Worm (Caenorhabditis elegans) whole organism, late embryonic: ENCODE data around the gene R05G6.1.

Source experiments
- K09A11.1 ChIP-seq: sonication (generic microtip); optimal IDR thresholded peaks from 2 replicates; lab custom pipeline; 2017; ENCODE audit warnings: antibody characterized with exemption, mild to moderate bottlenecking, missing genetic modification characterization, missing compliant biosample characterization; ENCODE audit not compliant: insufficient read depth
- T23F11.4 ChIP-seq: fragments of 200-800 bp; sonication (Bioruptor generic); optimal IDR thresholded peaks from 2 replicates; lab custom pipeline; 2018; ENCODE audit warnings: mild to moderate bottlenecking, missing genetic modification characterization, missing compliant biosample characterization
- ceh-14 ChIP-seq: sonication (generic microtip); optimal IDR thresholded peaks from 2 replicates; lab custom pipeline; 2016; ENCODE audit warnings: missing genotype, missing genetic modification characterization, missing compliant biosample characterization
- ceh-18 ChIP-seq: sonication (generic microtip); optimal IDR thresholded peaks from 2 replicates; lab custom pipeline; 2016; ENCODE audit warnings: missing genetic modification characterization, missing compliant biosample characterization
- ceh-19 ChIP-seq: fragments of 200-800 bp; sonication (Bioruptor generic); optimal IDR thresholded peaks from 2 replicates; lab custom pipeline; 2018; ENCODE audit warnings: mild to moderate bottlenecking, missing genetic modification characterization, missing compliant biosample characterization
- ceh-2 ChIP-seq: sonication (generic microtip); optimal IDR thresholded peaks from 2 replicates; lab custom pipeline; 2016; ENCODE audit warnings: missing genotype, missing genetic modification characterization, missing compliant biosample characterization
- ceh-22 ChIP-seq: sonication (generic microtip); optimal IDR thresholded peaks from 2 replicates; lab custom pipeline; 2017; ENCODE audit warnings: missing biosample characterization, missing genetic modification characterization
- ceh-31 ChIP-seq: sonication (generic microtip); optimal IDR thresholded peaks from 2 replicates; lab custom pipeline; 2016; ENCODE audit warnings: missing genetic modification characterization, missing compliant biosample characterization
- ceh-34 ChIP-seq: sonication (generic microtip); optimal IDR thresholded peaks from 2 replicates; lab custom pipeline; 2016; ENCODE audit warnings: mild to moderate bottlenecking, missing genetic modification characterization, missing compliant biosample characterization
- ceh-45 ChIP-seq: fragments of 200-800 bp; sonication (Bioruptor generic); IDR thresholded peaks from 2 replicates; pipeline ENCODE4 v1.3.6; 2022; ENCODE audit warnings: missing genetic modification reagents, missing genetic modification characterization, missing compliant biosample characterization
- ceh-48 ChIP-seq: sonication (generic microtip); optimal IDR thresholded peaks from 2 replicates; lab custom pipeline; 2016; ENCODE audit warnings: missing genetic modification characterization, inconsistent platforms, missing compliant biosample characterization
- dve-1 ChIP-seq: sonication (generic microtip); optimal IDR thresholded peaks from 2 replicates; lab custom pipeline; 2017; ENCODE audit warnings: antibody characterized with exemption, mild to moderate bottlenecking, missing genetic modification characterization, missing compliant biosample characterization
- eyg-1 ChIP-seq: sonication (generic microtip); optimal IDR thresholded peaks from 2 replicates; lab custom pipeline; 2016; ENCODE audit warnings: missing genotype, missing genetic modification characterization, missing compliant biosample characterization
- fax-1 ChIP-seq: sonication (generic microtip); optimal IDR thresholded peaks from 2 replicates; lab custom pipeline; 2016; ENCODE audit warnings: missing genotype, missing genetic modification characterization, missing compliant biosample characterization
- hlh-15 ChIP-seq: sonication (generic microtip); optimal IDR thresholded peaks from 2 replicates; lab custom pipeline; 2016; ENCODE audit warnings: missing genetic modification characterization, missing compliant biosample characterization
- hlh-30 ChIP-seq: sonication (generic microtip); optimal IDR thresholded peaks from 2 replicates; lab custom pipeline; 2017; ENCODE audit warnings: antibody characterized with exemption, missing genetic modification characterization, missing compliant biosample characterization; ENCODE audit not compliant: insufficient read depth
- hlh-8 ChIP-seq: sonication (generic microtip); optimal IDR thresholded peaks from 2 replicates; lab custom pipeline; 2016; ENCODE audit warnings: missing genotype, missing genetic modification characterization, missing compliant biosample characterization
- lin-11 ChIP-seq: fragments of 200-800 bp; sonication (Bioruptor generic); optimal IDR thresholded peaks from 2 replicates; lab custom pipeline; 2018; ENCODE audit warnings: mild to moderate bottlenecking, missing genetic modification characterization, missing compliant biosample characterization
- mec-3 ChIP-seq: sonication (generic microtip); optimal IDR thresholded peaks from 2 replicates; lab custom pipeline; 2016; ENCODE audit warnings: borderline replicate concordance, missing genetic modification characterization, missing compliant biosample characterization
- nfya-1 ChIP-seq: sonication (generic microtip); optimal IDR thresholded peaks from 2 replicates; lab custom pipeline; 2017; ENCODE audit warnings: missing genetic modification characterization, mild to moderate bottlenecking, missing compliant biosample characterization, antibody characterized with exemption, moderate library complexity
- nhr-11 ChIP-seq: fragments of 150-350 bp; optimal IDR thresholded peaks from 2 replicates; lab custom pipeline; 2014; ENCODE audit warnings: missing biosample characterization, missing genetic modification characterization
- npax-4 ChIP-seq: sonication (generic microtip); optimal IDR thresholded peaks from 2 replicates; lab custom pipeline; 2016; ENCODE audit warnings: missing genetic modification characterization, missing compliant biosample characterization
- odd-2 ChIP-seq: sonication (generic microtip); optimal IDR thresholded peaks from 2 replicates; lab custom pipeline; 2017; ENCODE audit warnings: antibody characterized with exemption, mild to moderate bottlenecking, missing genetic modification characterization, missing compliant biosample characterization
- pqm-1 ChIP-seq: sonication (generic microtip); optimal IDR thresholded peaks from 2 replicates; lab custom pipeline; 2016; ENCODE audit warnings: missing genetic modification characterization, missing compliant biosample characterization
- ref-2 ChIP-seq: sonication (generic microtip); optimal IDR thresholded peaks from 2 replicates; lab custom pipeline; 2016; ENCODE audit warnings: missing genetic modification characterization, missing compliant biosample characterization
- sox-2 ChIP-seq: fragments of 200-800 bp; sonication (Bioruptor generic); IDR thresholded peaks from 2 replicates; pipeline ENCODE4 v1.3.6; 2022; ENCODE audit warnings: missing genetic modification reagents, missing genetic modification characterization, missing compliant biosample characterization
- tbx-2 ChIP-seq: sonication (generic microtip); optimal IDR thresholded peaks from 2 replicates; lab custom pipeline; 2016; ENCODE audit warnings: missing genetic modification characterization, missing compliant biosample characterization
- unc-42 ChIP-seq: sonication (generic microtip); optimal IDR thresholded peaks from 2 replicates; lab custom pipeline; 2016; ENCODE audit warnings: missing genotype, missing genetic modification characterization, missing compliant biosample characterization

Gene R05G6.1

DNA sequence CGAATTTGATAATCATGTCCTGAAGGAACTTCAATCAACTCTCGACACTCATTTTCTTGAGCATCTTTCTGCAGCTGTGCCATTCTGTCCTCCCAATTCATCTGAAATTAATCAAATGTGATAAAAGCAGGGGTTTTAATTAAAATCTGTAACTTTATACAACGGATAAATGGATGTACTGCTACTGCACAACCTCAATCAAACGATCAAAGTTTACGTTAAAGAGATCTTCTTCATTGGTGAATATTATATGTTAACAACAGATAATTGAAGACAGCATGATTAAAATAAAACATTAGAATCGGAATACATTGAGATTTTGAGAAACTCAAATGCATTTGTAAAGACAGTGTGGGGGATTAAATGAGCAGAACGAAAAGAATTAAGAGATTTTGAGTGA is 45.8 kb downstream of the R05G6.1 start, which contains the start of gene F32E10.5 (continued):
- no peak for TF ChIP-seq ceh-2 (tag; lab: Kevin White, UChicago)
- TF ChIP-seq, all 69 proteins: peak for 0

DNA sequence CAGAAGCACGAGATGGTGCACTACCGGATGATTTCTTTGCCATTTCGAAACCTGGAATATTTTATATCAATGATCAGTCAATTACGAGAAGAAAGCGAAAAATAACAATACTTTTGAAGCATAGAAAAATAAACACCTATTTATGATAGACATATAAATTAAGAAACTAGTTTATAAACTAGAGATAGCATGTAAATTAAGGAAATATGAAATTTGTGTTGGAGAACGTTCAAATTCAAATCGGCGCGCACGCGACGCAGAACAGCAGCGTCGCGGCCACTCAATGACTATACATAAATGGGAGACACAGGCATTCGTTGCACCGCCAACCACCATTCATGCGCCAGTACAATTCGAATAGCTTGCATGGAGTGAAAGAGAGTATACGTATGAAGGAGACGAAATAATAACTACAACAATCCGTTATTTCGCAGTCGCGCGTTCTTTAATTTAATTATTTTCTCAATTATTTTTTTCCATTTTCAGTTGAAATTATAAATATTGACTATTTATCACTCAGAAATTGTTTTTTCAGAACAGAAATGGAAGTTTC is 47.7 kb downstream of the R05G6.1 start, which contains the start of the genes cec-5 and nol-10:
Gene cec-5 (minus strand): TSS at position 51 of the 553 bp plus-strand sequence.
Gene nol-10 (plus strand): TSS at position 536 of the 553 bp plus-strand sequence.
- TF ChIP-seq tbx-2 (tag; lab: Kevin White, UChicago) (peak; percentile 67), nfya-1 (tag; lab: Kevin White, UChicago) (peak; percentile 95), pqm-1 (tag; lab: Kevin White, UChicago) (no peak), ref-2 (tag; lab: Kevin White, UChicago) (peak; percentile 10), hlh-8 (no peak), T23F11.4 (GFP tag; lab: Kevin White, UChicago) (no peak), mec-3 (tag; lab: Kevin White, UChicago) (no peak), eyg-1 (peak; percentile 1), fax-1 (tag; lab: Kevin White, UChicago) (no peak), ceh-19 (GFP tag; lab: Kevin White, UChicago) (peak; percentile 28), dve-1 (peak; percentile 53), ceh-34 (peak; percentile 52), K09A11.1 (peak; percentile 14), ceh-22 (tag; lab: Kevin White, UChicago) (no peak), npax-4 (tag; lab: Kevin White, UChicago) (no peak), unc-42 (tag; lab: Kevin White, UChicago) (peak; percentile 92), ceh-14 (tag; lab: Kevin White, UChicago) (peak; percentile 52), ceh-31 (tag; lab: Kevin White, UChicago) (peak; percentile 83), sox-2 (GFP tag; lab: Robert Waterston, UW) (no peak; the same call in 1 of the 2 replicates), hlh-30 (tag; lab: Kevin White, UChicago) (peak; percentile 64), hlh-15 (tag; lab: Kevin White, UChicago) (no peak), ceh-18 (peak; percentile 49)

DNA sequence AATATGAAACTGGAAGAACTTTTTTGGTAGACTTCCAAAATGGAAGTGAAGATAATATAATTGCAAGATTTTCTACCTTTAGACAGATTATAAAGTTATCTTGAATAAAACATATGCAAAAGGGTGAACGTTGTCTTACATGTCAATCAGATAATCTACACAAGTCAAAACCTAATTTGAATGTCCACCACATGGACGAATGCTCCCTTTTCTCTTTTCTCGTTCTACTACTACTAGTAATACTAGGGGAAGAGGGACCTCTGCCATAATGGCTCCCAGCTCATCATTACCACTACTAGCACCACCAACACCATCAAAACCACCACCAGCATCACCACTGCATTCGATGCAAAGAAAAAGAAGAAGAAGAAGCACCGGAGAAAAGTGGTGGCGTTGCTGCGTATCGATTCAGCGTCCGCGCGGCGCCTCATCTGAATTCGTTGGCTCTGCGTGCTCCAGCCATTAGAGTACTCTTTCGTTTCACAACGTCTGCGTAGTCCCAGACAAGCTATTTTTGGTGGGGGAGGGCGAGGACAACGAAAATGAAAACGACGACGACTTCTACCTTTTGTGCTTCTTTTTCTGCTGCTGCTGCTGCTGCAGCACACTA is 52.9 kb downstream of the R05G6.1 start:
- TF ChIP-seq unc-42 (tag; lab: Kevin White, UChicago) (peak; percentile 88), nfya-1 (tag; lab: Kevin White, UChicago) (peak; percentile 30), ceh-31 (tag; lab: Kevin White, UChicago) (peak; percentile 54), ceh-48 (tag; lab: Kevin White, UChicago) (peak; percentile 76), lin-11 (tag; lab: Kevin White, UChicago) (no peak), ceh-14 (tag; lab: Kevin White, UChicago) (peak; percentile 25), odd-2 (no peak)

DNA sequence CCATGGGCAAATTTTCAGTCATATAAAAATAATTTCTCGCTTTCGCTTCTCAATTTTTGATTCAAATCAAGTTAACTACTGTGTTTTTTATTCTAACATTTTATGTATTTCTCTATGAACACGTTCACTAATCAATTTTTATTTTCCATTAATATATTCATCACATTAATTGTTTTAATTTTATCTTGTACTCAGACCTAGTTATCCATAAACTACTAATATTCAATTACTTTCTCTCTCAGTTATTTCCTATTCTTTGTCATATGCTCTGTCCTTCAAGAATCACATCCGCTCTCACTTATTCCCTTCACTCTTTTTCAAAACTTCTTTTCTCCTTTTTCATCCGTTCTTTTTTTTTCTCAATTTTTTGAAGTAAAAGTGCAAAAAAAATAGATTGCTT is 54.5 kb downstream of the R05G6.1 start:
- TF ChIP-seq unc-42 (tag; lab: Kevin White, UChicago) = peak; percentile 18
- no peak for TF ChIP-seq ceh-45 (GFP tag; lab: Robert Waterston, UW)

DNA sequence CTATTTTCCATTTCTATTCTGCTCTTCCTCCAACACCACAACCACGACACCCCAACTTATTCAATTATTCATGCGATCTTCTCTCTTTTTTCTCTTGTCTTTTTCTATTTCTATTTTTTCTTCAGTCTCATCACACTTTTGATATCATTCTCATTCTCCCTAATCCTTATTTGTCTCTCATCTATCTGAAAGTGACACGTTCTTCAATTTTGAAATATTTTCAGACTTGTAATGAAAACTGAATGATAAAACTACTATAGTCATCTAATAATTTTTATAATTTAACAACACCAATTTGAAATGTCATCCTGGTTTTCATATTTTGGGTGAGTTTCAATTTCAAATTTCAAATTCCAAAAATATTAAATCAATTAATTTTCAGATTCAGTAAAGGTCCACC is 56.2 kb downstream of the R05G6.1 start, which contains the start of gene cla-1:
Gene cla-1 (plus strand): TSS at position 301 of the 400 bp plus-strand sequence.
- peak; percentile 44 for TF ChIP-seq unc-42 (tag; lab: Kevin White, UChicago)
- TF ChIP-seq nhr-11 (tag; lab: Kevin White, UChicago) = no peak
